Fruit fly (Drosophila melanogaster) whole organism, prepupa: ENCODE data around the gene Miga.

Source experiments
- Blimp-1 ChIP-seq: fragments of 200-800 bp; sonication (Bioruptor generic); optimal IDR thresholded peaks from 3 replicates; lab custom pipeline; 2017; ENCODE audit warnings: missing biosample characterization, missing genetic modification characterization, mild to moderate bottlenecking, moderate library complexity, missing genetic modification reagents
- CG10631 ChIP-seq: fragments of 200-800 bp; sonication (Bioruptor generic); optimal IDR thresholded peaks from 2 replicates; lab custom pipeline; 2016; ENCODE audit warnings: missing biosample characterization, missing genetic modification characterization
- CG11294 ChIP-seq: fragments of 200-800 bp; sonication (Bioruptor generic); IDR thresholded peaks from 2 replicates; pipeline ENCODE4 v1.3.6; 2022; ENCODE audit warnings: missing biosample characterization, missing genetic modification characterization
- CG11902 ChIP-seq: fragments of 200-800 bp; sonication (Bioruptor generic); optimal IDR thresholded peaks from 3 replicates; lab custom pipeline; 2016; ENCODE audit warnings: missing biosample characterization, missing genetic modification characterization
- CG15336 ChIP-seq: fragments of 200-800 bp; sonication (Bioruptor generic); IDR thresholded peaks from 2 replicates; pipeline ENCODE4 v1.3.6; 2022; ENCODE audit warnings: missing biosample characterization, missing genetic modification characterization
- CG16779 ChIP-seq: fragments of 200-800 bp; sonication (Bioruptor generic); optimal IDR thresholded peaks from 3 replicates; lab custom pipeline; 2017; ENCODE audit warnings: missing biosample characterization, mild to moderate bottlenecking, missing genetic modification characterization
- CG31627 ChIP-seq: fragments of 200-800 bp; sonication (Bioruptor generic); optimal IDR thresholded peaks from 3 replicates; lab custom pipeline; 2016; ENCODE audit warnings: missing biosample characterization, missing genetic modification characterization
- CG34406 ChIP-seq: fragments of 200-800 bp; sonication (Bioruptor generic); optimal IDR thresholded peaks from 3 replicates; lab custom pipeline; 2016; ENCODE audit warnings: missing biosample characterization, missing genetic modification characterization
- CG3919 ChIP-seq: fragments of 200-800 bp; sonication (Bioruptor generic); optimal IDR thresholded peaks from 3 replicates; lab custom pipeline; 2016; ENCODE audit warnings: missing biosample characterization, missing genetic modification characterization
- CG4318 ChIP-seq: fragments of 200-800 bp; sonication (Bioruptor generic); optimal IDR thresholded peaks from 3 replicates; lab custom pipeline; 2017; ENCODE audit warnings: missing biosample characterization, mild to moderate bottlenecking, missing genetic modification characterization
- CG6276 ChIP-seq: fragments of 200-800 bp; sonication (Bioruptor generic); optimal IDR thresholded peaks from 2 replicates; lab custom pipeline; 2017; ENCODE audit warnings: missing biosample characterization, mild to moderate bottlenecking, missing genetic modification characterization
- CG6808 ChIP-seq: fragments of 200-800 bp; sonication (Bioruptor generic); optimal IDR thresholded peaks from 3 replicates; lab custom pipeline; 2017; ENCODE audit warnings: missing biosample characterization, missing genetic modification characterization, mild to moderate bottlenecking, moderate library complexity, missing genetic modification reagents
- CG6854 ChIP-seq: fragments of 200-800 bp; sonication (Bioruptor generic); optimal IDR thresholded peaks from 2 replicates; lab custom pipeline; 2017; ENCODE audit warnings: missing biosample characterization, mild to moderate bottlenecking, missing genetic modification characterization
- CG7368 ChIP-seq: fragments of 200-800 bp; sonication (Bioruptor generic); optimal IDR thresholded peaks from 3 replicates; lab custom pipeline; 2016; ENCODE audit warnings: missing biosample characterization, missing genetic modification characterization
- CG8119 ChIP-seq: fragments of 200-800 bp; sonication (Bioruptor generic); IDR thresholded peaks from 3 replicates; pipeline ENCODE4 v1.3.6; 2022; ENCODE audit warnings: missing biosample characterization, missing genetic modification characterization
- CG8632 ChIP-seq: fragments of 200-800 bp; sonication (Bioruptor generic); optimal IDR thresholded peaks from 3 replicates; lab custom pipeline; 2016; ENCODE audit warnings: missing biosample characterization, missing genetic modification characterization
- CG9139 ChIP-seq: fragments of 200-800 bp; sonication (Bioruptor generic); optimal IDR thresholded peaks from 3 replicates; lab custom pipeline; 2017; ENCODE audit warnings: missing biosample characterization, mild to moderate bottlenecking, missing genetic modification characterization
- Eip78C ChIP-seq: fragments of 200-800 bp; sonication (Bioruptor generic); peaks from one replicate; lab custom pipeline; 2016; ENCODE audit warnings: missing biosample characterization, missing genetic modification characterization
- Ets96B ChIP-seq: fragments of 200-800 bp; optimal IDR thresholded peaks from 2 replicates; lab custom pipeline; 2019; ENCODE audit warnings: missing biosample characterization, mild to moderate bottlenecking, missing genetic modification characterization, moderate library complexity
- Gug ChIP-seq: fragments of 200-800 bp; sonication (Bioruptor generic); IDR thresholded peaks from 2 replicates; pipeline ENCODE4 v1.3.6; 2022; ENCODE audit warnings: missing biosample characterization, missing genetic modification characterization
- Hr39 ChIP-seq: fragments of 200-800 bp; sonication (Bioruptor generic); optimal IDR thresholded peaks from 2 replicates; lab custom pipeline; 2016; ENCODE audit warnings: missing biosample characterization, missing genetic modification characterization
- Met ChIP-seq: fragments of 200-800 bp; sonication (Bioruptor generic); optimal IDR thresholded peaks from 3 replicates; lab custom pipeline; 2016; ENCODE audit warnings: missing biosample characterization, missing genetic modification characterization
- OdsH ChIP-seq: fragments of 200-800 bp; sonication (Bioruptor generic); optimal IDR thresholded peaks from 3 replicates; lab custom pipeline; 2016; ENCODE audit warnings: missing biosample characterization, missing genetic modification characterization
- Smox ChIP-seq: fragments of 200-800 bp; sonication (Bioruptor generic); optimal IDR thresholded peaks from 3 replicates; lab custom pipeline; 2016; ENCODE audit warnings: missing biosample characterization, missing genetic modification characterization
- Sox102F ChIP-seq: fragments of 200-800 bp; sonication (Bioruptor generic); optimal IDR thresholded peaks from 2 replicates; lab custom pipeline; 2016; ENCODE audit warnings: missing biosample characterization, mild to moderate bottlenecking, missing genetic modification characterization
- Sox14 ChIP-seq: fragments of 200-800 bp; sonication (Bioruptor generic); optimal IDR thresholded peaks from 3 replicates; lab custom pipeline; 2016; ENCODE audit warnings: missing biosample characterization, missing genetic modification characterization
- Sox15 ChIP-seq: fragments of 200-800 bp; sonication (Bioruptor generic); optimal IDR thresholded peaks from 3 replicates; lab custom pipeline; 2016; ENCODE audit warnings: missing biosample characterization, missing genetic modification characterization
- achi ChIP-seq: fragments of 200-800 bp; sonication (Bioruptor generic); optimal IDR thresholded peaks from 3 replicates; lab custom pipeline; 2016; ENCODE audit warnings: missing biosample characterization, missing genetic modification characterization
- acj6 ChIP-seq: fragments of 200-800 bp; sonication (Bioruptor generic); optimal IDR thresholded peaks from 3 replicates; lab custom pipeline; 2016; ENCODE audit warnings: missing biosample characterization, missing genetic modification characterization
- dac ChIP-seq: fragments of 200-800 bp; sonication (Bioruptor generic); optimal IDR thresholded peaks from 2 replicates; lab custom pipeline; 2017; ENCODE audit warnings: missing biosample characterization, mild to moderate bottlenecking, missing genetic modification characterization
- esn ChIP-seq: fragments of 200-800 bp; sonication (Bioruptor generic); optimal IDR thresholded peaks from 2 replicates; lab custom pipeline; 2016; ENCODE audit warnings: missing biosample characterization, mild to moderate bottlenecking, missing genetic modification characterization, moderate library complexity
- fd85E ChIP-seq: fragments of 200-800 bp; sonication (Bioruptor generic); optimal IDR thresholded peaks from 3 replicates; lab custom pipeline; 2016; ENCODE audit warnings: missing biosample characterization, missing genetic modification characterization
- fkh ChIP-seq: fragments of 200-800 bp; sonication (Bioruptor generic); optimal IDR thresholded peaks from 3 replicates; lab custom pipeline; 2017; ENCODE audit warnings: missing biosample characterization, mild to moderate bottlenecking, missing genetic modification characterization, moderate library complexity
- salr ChIP-seq, 2 experiments: fragments of 200-800 bp; sonication (Bioruptor generic); optimal IDR thresholded peaks; 3 replicates each; lab custom pipeline; 2016 to 2018; ENCODE audit warnings: missing biosample characterization in 2 of 2, missing genetic modification characterization in 2 of 2, mild to moderate bottlenecking in 1 of 2
- spab ChIP-seq: fragments of 200-800 bp; sonication (Bioruptor generic); optimal IDR thresholded peaks from 2 replicates; lab custom pipeline; 2017; ENCODE audit warnings: missing biosample characterization, mild to moderate bottlenecking, missing genetic modification characterization, missing genetic modification reagents
- ss ChIP-seq, 2 experiments: fragments of 200-800 bp; sonication (Bioruptor generic); optimal IDR thresholded peaks; 2 replicates in 1 of 2; 3 replicates in 1 of 2; lab custom pipeline; 2017 to 2018; ENCODE audit warnings: mild to moderate bottlenecking in 2 of 2, missing biosample characterization in 2 of 2, missing genetic modification characterization in 2 of 2, moderate library complexity in 1 of 2
- svp ChIP-seq: fragments of 200-800 bp; sonication (Bioruptor generic); peaks from one replicate; lab custom pipeline; 2016; ENCODE audit warnings: missing biosample characterization, missing genetic modification characterization
- vri ChIP-seq: fragments of 200-800 bp; sonication (Bioruptor generic); optimal IDR thresholded peaks from 3 replicates; lab custom pipeline; 2016; ENCODE audit warnings: missing biosample characterization, mild to moderate bottlenecking, missing genetic modification characterization

Gene Miga

DNA sequence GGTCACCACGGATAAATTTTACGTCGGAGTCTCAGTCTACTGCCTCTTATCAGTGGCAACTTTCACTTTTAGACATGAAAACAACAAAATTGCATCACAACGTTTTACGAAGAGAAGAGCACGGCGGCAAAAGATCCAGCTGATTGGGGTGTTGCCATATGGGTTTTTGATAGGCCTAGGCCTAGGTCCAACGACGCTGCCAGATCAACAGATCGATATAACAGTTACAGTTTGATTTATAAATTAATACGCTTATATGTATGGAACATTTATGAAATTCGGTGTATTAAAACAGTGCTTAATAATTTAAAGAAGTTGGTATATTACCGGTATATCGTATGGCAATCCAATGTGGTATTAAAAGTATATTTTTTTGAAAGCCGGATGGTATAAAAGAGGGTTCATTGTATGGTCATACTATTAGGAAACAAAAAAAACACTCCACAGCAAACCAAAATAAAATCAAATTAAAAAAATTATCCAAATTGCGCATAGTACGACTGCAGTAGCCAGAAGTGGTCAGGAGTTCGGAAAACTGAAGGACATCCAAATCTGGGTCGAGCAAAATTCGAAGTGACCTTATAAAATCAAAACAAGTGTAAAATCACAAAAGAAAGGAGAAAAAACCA, 850 bp downstream of the Miga start, which contains the start of gene CG1440 (continued):
- TF ChIP-seq CG31627 = no peak
- no peak for TF ChIP-seq acj6 (GFP tag; lab: Kevin White, UChicago)
- no peak for TF ChIP-seq CG15336 (GFP tag; lab: Robert Waterston, UW)
- TF ChIP-seq CG6276 = peak; percentile 54
- TF ChIP-seq Smox (GFP tag; lab: Kevin White, UChicago) = no peak
- TF ChIP-seq CG16779 (tag; lab: Kevin White, UChicago) = no peak
- TF ChIP-seq Sox102F (GFP tag; lab: Kevin White, UChicago) = no peak
- TF ChIP-seq CG3919 (GFP tag; lab: Kevin White, UChicago) = no peak
- peak; percentile 33 for TF ChIP-seq achi
- no peak for TF ChIP-seq vri (GFP tag; lab: Kevin White, UChicago)
- TF ChIP-seq CG11294 (GFP tag; lab: Robert Waterston, UW) = no peak
- TF ChIP-seq CG8632 (GFP tag; lab: Kevin White, UChicago) = no peak
- TF ChIP-seq svp (GFP tag; lab: Kevin White, UChicago) = no peak
- TF ChIP-seq CG6854 = no peak
- TF ChIP-seq Sox15 (GFP tag; lab: Kevin White, UChicago) = no peak
- peak; percentile 32 for TF ChIP-seq Ets96B (tag; lab: Kevin White, UChicago)
- TF ChIP-seq Blimp-1 (GFP tag; lab: Kevin White, UChicago) = peak; percentile 66
- TF ChIP-seq Met (GFP tag; lab: Kevin White, UChicago) = no peak
- TF ChIP-seq CG7368 (GFP tag; lab: Kevin White, UChicago) = no peak
- TF ChIP-seq spab (GFP tag; lab: Kevin White, UChicago) = no peak
- TF ChIP-seq CG6808 (GFP tag; lab: Kevin White, UChicago) = peak; percentile 28
- no peak for TF ChIP-seq CG9139 (GFP tag; lab: Kevin White, UChicago)
- TF ChIP-seq Gug (GFP tag; lab: Robert Waterston, UW) = peak; percentile 18; the same call in 1 of the 2 replicates
- peak; percentile 23 for TF ChIP-seq CG10631 (GFP tag; lab: Kevin White, UChicago)
- no peak for TF ChIP-seq CG34406 (GFP tag; lab: Kevin White, UChicago)
- TF ChIP-seq fd85E = no peak
- TF ChIP-seq fkh (GFP tag; lab: Kevin White, UChicago) = no peak
- peak; percentile 80 for TF ChIP-seq Eip78C (GFP tag; lab: Kevin White, UChicago)
- TF ChIP-seq dac (GFP tag; lab: Kevin White, UChicago) = no peak
- TF ChIP-seq salr (GFP tag; optimal IDR thresholded peaks at IDR 0.05; lab: Kevin White, UChicago) = no peak
- TF ChIP-seq CG8119 (GFP tag; lab: Robert Waterston, UW) = 0 out of 3 replicates have a peak, but pooled peaks have one; percentile 27

DNA sequence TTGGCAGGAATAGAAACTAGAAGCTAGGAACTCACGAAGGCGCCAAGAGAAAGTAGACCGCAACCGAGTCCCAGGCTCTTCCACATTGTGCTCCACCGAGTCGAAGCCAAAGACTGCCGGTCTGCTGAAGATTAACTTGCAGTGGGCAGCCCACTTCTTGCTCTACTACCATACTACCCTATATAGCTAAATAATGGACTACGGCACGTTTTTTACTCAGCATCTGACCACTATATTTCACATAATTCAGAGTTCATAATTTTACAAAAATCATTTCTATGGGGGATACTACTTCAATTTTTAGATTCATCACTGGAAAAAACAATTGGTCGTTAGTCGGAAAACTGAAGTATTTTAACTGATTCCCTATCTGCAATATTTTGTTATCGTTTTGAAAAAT, 3.9 kb downstream of the Miga start, which contains the start of gene CG32712:
TSS of gene CG32712 (minus strand) at position 101 of the 400 bp plus-strand sequence.
- TF ChIP-seq Sox14 (GFP tag; lab: Kevin White, UChicago) (no peak), CG34406 (GFP tag; lab: Kevin White, UChicago) (no peak), CG3919 (GFP tag; lab: Kevin White, UChicago) (no peak), CG7368 (GFP tag; lab: Kevin White, UChicago) (no peak), fkh (GFP tag; lab: Kevin White, UChicago) (no peak), CG8119 (GFP tag; lab: Robert Waterston, UW) (no peak), fd85E (no peak), Hr39 (GFP tag; lab: Kevin White, UChicago) (no peak), Met (GFP tag; lab: Kevin White, UChicago) (no peak), OdsH (GFP tag; lab: Kevin White, UChicago) (no peak), Gug (GFP tag; lab: Robert Waterston, UW) (no peak), CG4318 (GFP tag; lab: Kevin White, UChicago) (no peak), ss (GFP tag; optimal IDR thresholded peaks at IDR 0.05; lab: Kevin White, UChicago) (no peak), esn (GFP tag; lab: Kevin White, UChicago) (no peak), CG11902 (GFP tag; lab: Kevin White, UChicago) (no peak)
